Fruit fly (Drosophila melanogaster) whole organism, pupa: ENCODE results near the gene larp.

ENCODE experiments used
- CG15710 ChIP-seq: fragments of 200-800 bp; sonication (Bioruptor generic); optimal IDR thresholded peaks from 2 replicates; lab custom pipeline; 2018; ENCODE audit warnings: missing biosample characterization, mild to moderate bottlenecking, missing genetic modification characterization, moderate library complexity
- CG34367 ChIP-seq: fragments of 200-800 bp; sonication (Bioruptor generic); optimal IDR thresholded peaks from 2 replicates; lab custom pipeline; 2018; ENCODE audit warnings: missing biosample characterization, mild to moderate bottlenecking, missing genetic modification characterization
- CG9948 ChIP-seq: fragments of 200-800 bp; sonication (Bioruptor generic); optimal IDR thresholded peaks from 2 replicates; lab custom pipeline; 2018; ENCODE audit warnings: missing biosample characterization, mild to moderate bottlenecking, missing genetic modification characterization, moderate library complexity
- D1 ChIP-seq: fragments of 200-800 bp; sonication (Bioruptor generic); optimal IDR thresholded peaks from 2 replicates; lab custom pipeline; 2018; ENCODE audit warnings: missing biosample characterization, mild to moderate bottlenecking, missing genetic modification characterization, moderate library complexity

- TF ChIP-seq CG15710 (tag; lab: Kevin White, UChicago) (no peak), CG9948 (tag; lab: Kevin White, UChicago) (no peak), D1 (tag; lab: Kevin White, UChicago) (no peak), CG34367 (tag; lab: Kevin White, UChicago) (no peak)
Observed at dm6 chr3R:28292498-28292897, 43.7 kb downstream of the larp start, which contains the start of gene Mst98Cb.
